Fruit fly (Drosophila melanogaster): Measurements from ENCODE around the gene CG31778.

DNA sequence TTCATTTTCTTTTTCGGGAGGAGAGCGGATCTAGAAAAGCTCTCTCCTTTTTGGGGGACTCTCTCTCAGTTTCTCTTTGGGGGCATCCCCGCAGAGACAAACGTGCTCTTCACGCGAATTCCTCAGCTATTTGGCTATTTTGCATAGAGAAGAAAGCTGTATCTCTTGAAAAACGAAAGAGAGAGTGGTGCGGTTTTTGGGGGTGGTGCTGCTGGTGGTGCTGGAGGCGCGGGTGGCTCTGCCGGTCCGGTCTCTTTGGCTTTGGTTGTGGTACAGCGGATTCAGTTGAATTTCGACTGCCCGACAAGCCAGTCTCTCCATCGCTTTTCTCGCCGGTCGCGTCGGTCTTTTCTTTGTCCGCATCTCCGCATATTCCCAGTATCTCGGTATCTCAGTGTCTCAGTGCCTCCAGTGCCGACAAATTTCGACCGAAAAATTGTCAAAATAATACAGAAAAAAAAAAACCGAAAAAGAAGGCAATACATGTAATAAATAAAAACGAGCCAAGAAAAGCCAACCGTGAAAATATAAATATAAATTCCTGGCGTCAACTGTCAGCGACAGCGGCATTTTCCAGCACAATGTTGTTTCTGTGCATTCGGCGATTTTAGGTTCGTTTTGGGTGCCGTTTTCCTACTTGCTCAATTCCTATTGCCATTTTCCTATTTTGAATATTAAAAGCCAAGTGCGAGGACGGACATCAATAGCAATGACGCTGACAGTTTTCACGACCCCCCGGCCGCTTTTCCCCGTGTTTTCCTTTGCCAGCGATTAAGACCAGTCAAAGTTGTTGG, 25.1 kb upstream of the CG31778 start, which contains the start of gene CG10019:
- TF ChIP-seq CG8478 (optimal IDR thresholded peaks at IDR 0.05) (no peak), CTCF (optimal IDR thresholded peaks at IDR 0.05) (no peak)
